Worm (Caenorhabditis elegans) whole organism, young adult: ENCODE measurements around the gene rif-1.1.

Experiments used
- B0336.3 ChIP-seq: fragments of 200-800 bp; sonication (Bioruptor generic); IDR thresholded peaks from 2 replicates; pipeline ENCODE4 v1.3.6; 2022; ENCODE audit warnings: missing genetic modification characterization, missing compliant biosample characterization
- K11D2.4 ChIP-seq: fragments of 200-800 bp; sonication (Bioruptor generic); IDR thresholded peaks from 2 replicates; pipeline ENCODE4 v1.3.6; 2022; ENCODE audit warnings: missing genetic modification reagents, missing genetic modification characterization, missing compliant biosample characterization
- K12H6.12 ChIP-seq: fragments of 200-800 bp; sonication (Bioruptor generic); optimal IDR thresholded peaks from 2 replicates; lab custom pipeline; 2018; ENCODE audit warnings: mild to moderate bottlenecking, missing genetic modification characterization, missing compliant biosample characterization
- ama-1 ChIP-seq, 3 experiments: fragments of 150-350 bp in 1 of 3; sonication (generic microtip) in 2 of 3; optimal IDR thresholded peaks; 2 replicates each; lab custom pipeline; 2014 to 2018; ENCODE audit warnings: missing biosample characterization in 2 of 3, missing genetic modification characterization in 2 of 3, missing genetic modification reagents in 2 of 3
- atf-7 ChIP-seq: sonication (generic microtip); optimal IDR thresholded peaks from 2 replicates; lab custom pipeline; 2017; ENCODE audit warnings: mild to moderate bottlenecking, missing genetic modification characterization, missing compliant biosample characterization
- attf-3 ChIP-seq: fragments of 200-800 bp; sonication (Bioruptor generic); conservative IDR thresholded peaks from 2 replicates; pipeline ENCODE4 v1.3.6; 2022; ENCODE audit warnings: missing genetic modification reagents, missing genetic modification characterization, missing compliant biosample characterization
- attf-6 ChIP-seq: fragments of 200-800 bp; sonication (Bioruptor generic); IDR thresholded peaks from 2 replicates; pipeline ENCODE4 v1.3.6; 2022; ENCODE audit warnings: missing genetic modification reagents, missing genetic modification characterization, missing compliant biosample characterization
- ccch-3 ChIP-seq: fragments of 200-800 bp; sonication (Bioruptor generic); optimal IDR thresholded peaks from 2 replicates; lab custom pipeline; 2018; ENCODE audit warnings: mild to moderate bottlenecking, missing genetic modification characterization, missing compliant biosample characterization
- cebp-1 ChIP-seq, 2 experiments: fragments of 200-800 bp in 1 of 2; sonication (Bioruptor generic) in 1 of 2; sonication (generic microtip) in 1 of 2; IDR thresholded peaks in 1 of 2; optimal IDR thresholded peaks in 1 of 2; 2 replicates each; pipeline versions ENCODE4 v1.3.6 to Lab custom; 2017 to 2022; ENCODE audit warnings: missing compliant biosample characterization in 2 of 2, missing genetic modification characterization in 2 of 2, mild to moderate bottlenecking in 1 of 2, missing genetic modification reagents in 1 of 2, moderate library complexity in 1 of 2
- ceh-27 ChIP-seq: fragments of 200-800 bp; sonication (Bioruptor generic); optimal IDR thresholded peaks from 2 replicates; lab custom pipeline; 2018; ENCODE audit warnings: mild to moderate bottlenecking, missing genetic modification characterization, moderate library complexity, missing compliant biosample characterization
- ceh-40 ChIP-seq: fragments of 200-800 bp; sonication (Bioruptor generic); IDR thresholded peaks from 2 replicates; pipeline ENCODE4 v1.3.6; 2022; ENCODE audit warnings: missing genetic modification characterization, missing compliant biosample characterization
- dpl-1 ChIP-seq: fragments of 150-350 bp; optimal IDR thresholded peaks from 2 replicates; lab custom pipeline; 2014; ENCODE audit warnings: missing biosample characterization, missing genetic modification reagents, missing genetic modification characterization
- egrh-3 ChIP-seq: fragments of 200-800 bp; sonication (Bioruptor generic); IDR thresholded peaks from 2 replicates; pipeline ENCODE4 v1.3.6; 2022; ENCODE audit warnings: missing genetic modification reagents, missing genetic modification characterization, missing compliant biosample characterization
- ets-4 ChIP-seq: fragments of 200-800 bp; sonication (Bioruptor generic); optimal IDR thresholded peaks from 2 replicates; lab custom pipeline; 2018; ENCODE audit warnings: mild to moderate bottlenecking, missing genetic modification characterization, missing compliant biosample characterization
- gei-17 ChIP-seq: fragments of 200-800 bp; sonication (Bioruptor generic); optimal IDR thresholded peaks from 2 replicates; lab custom pipeline; 2018; ENCODE audit warnings: mild to moderate bottlenecking, missing genetic modification characterization, missing compliant biosample characterization
- him-1 ChIP-seq: sonication (generic microtip); optimal IDR thresholded peaks from 2 replicates; lab custom pipeline; 2016; ENCODE audit warnings: missing genotype, missing genetic modification reagents, missing genetic modification characterization, missing compliant biosample characterization
- hlh-12 ChIP-seq: sonication (generic microtip); optimal IDR thresholded peaks from 2 replicates; lab custom pipeline; 2016; ENCODE audit warnings: missing genetic modification characterization, missing compliant biosample characterization
- hmg-1.2 ChIP-seq: fragments of 200-800 bp; sonication (Bioruptor generic); IDR thresholded peaks from 2 replicates; pipeline ENCODE4 v1.3.6; 2022; ENCODE audit warnings: missing genetic modification reagents, missing genetic modification characterization, missing compliant biosample characterization
- hsf-1 ChIP-seq: fragments of 200-800 bp; sonication (Bioruptor generic); IDR thresholded peaks from 2 replicates; pipeline ENCODE4 v1.3.6; 2022; ENCODE audit warnings: missing genetic modification reagents, missing genetic modification characterization, missing compliant biosample characterization
- let-526 ChIP-seq: fragments of 200-800 bp; sonication (Bioruptor generic); IDR thresholded peaks from 2 replicates; pipeline ENCODE4 v1.3.6; 2022; ENCODE audit warnings: missing genetic modification reagents, missing genetic modification characterization, missing compliant biosample characterization
- lsl-1 ChIP-seq: fragments of 200-800 bp; sonication (Bioruptor generic); optimal IDR thresholded peaks from 2 replicates; lab custom pipeline; 2018; ENCODE audit warnings: mild to moderate bottlenecking, missing genetic modification characterization, moderate library complexity, missing compliant biosample characterization
- mel-28 ChIP-seq: sonication (generic microtip); optimal IDR thresholded peaks from 2 replicates; lab custom pipeline; 2016; ENCODE audit warnings: borderline replicate concordance, mild to moderate bottlenecking, missing genetic modification characterization, missing compliant biosample characterization
- mes-4 ChIP-seq: sonication (generic microtip); optimal IDR thresholded peaks from 2 replicates; lab custom pipeline; 2016; ENCODE audit warnings: missing genotype, missing genetic modification characterization, missing compliant biosample characterization
- mxl-1 ChIP-seq: sonication (generic microtip); optimal IDR thresholded peaks from 2 replicates; lab custom pipeline; 2016; ENCODE audit warnings: missing genetic modification characterization, missing compliant biosample characterization
- nfya-1 ChIP-seq: sonication (generic microtip); optimal IDR thresholded peaks from 2 replicates; lab custom pipeline; 2017; ENCODE audit warnings: antibody characterized with exemption, missing compliant biosample characterization, missing genetic modification characterization, borderline replicate concordance; ENCODE audit not compliant: insufficient read depth
- nhr-27 ChIP-seq: fragments of 200-800 bp; sonication (Bioruptor generic); optimal IDR thresholded peaks from 2 replicates; lab custom pipeline; 2018; ENCODE audit warnings: mild to moderate bottlenecking, missing genetic modification characterization, moderate library complexity, missing compliant biosample characterization
- nhr-80 ChIP-seq: sonication (generic microtip); optimal IDR thresholded peaks from 2 replicates; lab custom pipeline; 2016; ENCODE audit warnings: missing genetic modification characterization, missing compliant biosample characterization
- rcor-1 ChIP-seq: fragments of 200-800 bp; sonication (Bioruptor generic); IDR thresholded peaks from 2 replicates; pipeline ENCODE4 v1.3.6; 2022; ENCODE audit warnings: missing genetic modification reagents, missing genetic modification characterization, missing compliant biosample characterization
- rec-8 ChIP-seq, 2 experiments: sonication (generic microtip); optimal IDR thresholded peaks; 2 replicates each; lab custom pipeline; 2016; ENCODE audit warnings: mild to moderate bottlenecking in 2 of 2, missing genetic modification characterization in 2 of 2, missing genetic modification reagents in 2 of 2, missing genotype in 2 of 2, missing biosample characterization in 1 of 2, missing compliant biosample characterization in 1 of 2, moderate library complexity in 1 of 2
- rpc-1 ChIP-seq, 2 experiments: fragments of 150-350 bp in 1 of 2; sonication (generic microtip) in 1 of 2; optimal IDR thresholded peaks; 2 replicates each; lab custom pipeline; 2014 to 2018; ENCODE audit warnings: missing biosample characterization in 1 of 2, missing genetic modification characterization in 1 of 2, missing genetic modification reagents in 1 of 2, missing genotype in 1 of 2
- snpc-1.3 ChIP-seq: sonication (generic microtip); optimal IDR thresholded peaks from 2 replicates; lab custom pipeline; 2017; ENCODE audit warnings: missing genetic modification characterization, mild to moderate bottlenecking, missing compliant biosample characterization, antibody characterized with exemption, moderate library complexity, missing genotype, missing genetic modification reagents; ENCODE audit not compliant: insufficient read depth
- sptf-2 ChIP-seq: fragments of 200-800 bp; sonication (Bioruptor generic); optimal IDR thresholded peaks from 2 replicates; lab custom pipeline; 2018; ENCODE audit warnings: mild to moderate bottlenecking, missing genetic modification characterization, missing compliant biosample characterization
- tlf-1 ChIP-seq: fragments of 200-800 bp; sonication (Bioruptor generic); optimal IDR thresholded peaks from 2 replicates; lab custom pipeline; 2018; ENCODE audit warnings: mild to moderate bottlenecking, missing genetic modification characterization, missing compliant biosample characterization
- unc-130 ChIP-seq: sonication (generic microtip); optimal IDR thresholded peaks from 2 replicates; lab custom pipeline; 2016; ENCODE audit warnings: missing genetic modification reagents, missing genetic modification characterization, missing compliant biosample characterization
- ztf-25 ChIP-seq: fragments of 200-800 bp; sonication (Bioruptor generic); IDR thresholded peaks from 2 replicates; pipeline ENCODE4 v1.3.6; 2022; ENCODE audit warnings: missing genetic modification reagents, missing genetic modification characterization, missing compliant biosample characterization

Gene rif-1.1

DNA sequence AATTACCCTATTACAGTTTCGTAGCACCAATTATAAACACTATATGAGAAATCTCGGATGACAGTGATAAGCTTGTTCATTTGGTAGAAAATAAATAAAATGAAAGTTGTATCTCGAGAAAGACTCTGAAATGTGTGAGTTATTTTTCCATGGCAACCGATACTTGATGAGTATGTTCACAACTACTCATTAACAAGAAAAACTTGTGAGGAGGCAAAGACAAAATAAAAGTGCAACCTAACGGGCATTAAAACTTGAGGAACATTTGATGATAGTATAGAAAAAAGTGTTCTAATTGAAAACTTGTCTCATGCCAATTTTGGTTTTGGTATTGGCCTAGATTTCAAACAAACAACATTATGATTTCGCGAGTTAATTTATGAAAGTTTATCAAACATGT is 24.5 kb downstream of the rif-1.1 start, which contains the start of gene gcy-27:
gcy-27 (minus strand) TSS at position 101 of the 400 bp plus-strand sequence.
- no peak for TF ChIP-seq hlh-12
- TF ChIP-seq him-1 (tag; lab: Kevin White, UChicago): no peak
- TF ChIP-seq ceh-40: no peak
- TF ChIP-seq K11D2.4 (GFP tag; lab: Robert Waterston, UW): no peak
- TF ChIP-seq K12H6.12 (tag; lab: Kevin White, UChicago): no peak
- no peak for TF ChIP-seq tlf-1 (GFP tag; lab: Kevin White, UChicago)
- TF ChIP-seq attf-6: no peak
- TF ChIP-seq rec-8 (tag; optimal IDR thresholded peaks at IDR 0.05; lab: Kevin White, UChicago): no peak
- TF ChIP-seq ets-4 (GFP tag; lab: Kevin White, UChicago): no peak

DNA sequence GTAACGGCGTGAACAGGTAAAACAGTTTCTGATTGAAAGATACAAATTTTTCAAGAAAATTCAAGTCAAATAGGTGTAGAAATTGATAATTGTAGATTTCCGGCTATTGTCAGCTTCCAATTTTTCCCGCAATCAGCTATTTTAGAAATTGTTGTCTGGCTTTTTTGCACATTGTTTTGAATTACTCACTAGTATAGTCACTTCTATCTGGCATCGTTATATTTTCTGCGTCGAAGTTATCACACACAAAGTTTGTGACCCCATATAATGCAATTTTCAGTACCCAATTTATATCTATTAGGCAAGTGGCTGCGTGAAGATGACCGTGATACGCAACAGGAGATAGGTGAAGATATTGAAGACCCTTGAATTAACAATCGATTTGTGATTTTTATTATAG is 25.8 kb downstream of the rif-1.1 start:
- TF ChIP-seq mes-4 (tag; lab: Kevin White, UChicago): no peak
- no peak for TF ChIP-seq cebp-1 (GFP tag; IDR thresholded peaks at IDR 0.05; lab: Robert Waterston, UW)
- TF ChIP-seq cebp-1 (tag; optimal IDR thresholded peaks at IDR 0.05; lab: Kevin White, UChicago): no peak
- no peak for TF ChIP-seq dpl-1 (GFP tag; lab: Kevin White, UChicago)
- TF ChIP-seq rcor-1 (GFP tag; lab: Robert Waterston, UW): no peak
- TF ChIP-seq mxl-1 (tag; lab: Kevin White, UChicago): no peak
- TF ChIP-seq ccch-3 (GFP tag; lab: Kevin White, UChicago): no peak
- TF ChIP-seq nfya-1 (tag; lab: Kevin White, UChicago): no peak
- TF ChIP-seq gei-17 (GFP tag; lab: Kevin White, UChicago): no peak
- TF ChIP-seq nhr-27 (tag; lab: Kevin White, UChicago): no peak
- TF ChIP-seq sptf-2 (GFP tag; lab: Kevin White, UChicago): no peak
- no peak for TF ChIP-seq hmg-1.2 (GFP tag; lab: Robert Waterston, UW)
- TF ChIP-seq ama-1 (optimal IDR thresholded peaks at IDR 0.05; lab: Kevin White, UChicago): no peak
- TF ChIP-seq ama-1 (GFP tag; optimal IDR thresholded peaks at IDR 0.05; lab: Kevin White, UChicago): no peak
- TF ChIP-seq mel-28: no peak

DNA sequence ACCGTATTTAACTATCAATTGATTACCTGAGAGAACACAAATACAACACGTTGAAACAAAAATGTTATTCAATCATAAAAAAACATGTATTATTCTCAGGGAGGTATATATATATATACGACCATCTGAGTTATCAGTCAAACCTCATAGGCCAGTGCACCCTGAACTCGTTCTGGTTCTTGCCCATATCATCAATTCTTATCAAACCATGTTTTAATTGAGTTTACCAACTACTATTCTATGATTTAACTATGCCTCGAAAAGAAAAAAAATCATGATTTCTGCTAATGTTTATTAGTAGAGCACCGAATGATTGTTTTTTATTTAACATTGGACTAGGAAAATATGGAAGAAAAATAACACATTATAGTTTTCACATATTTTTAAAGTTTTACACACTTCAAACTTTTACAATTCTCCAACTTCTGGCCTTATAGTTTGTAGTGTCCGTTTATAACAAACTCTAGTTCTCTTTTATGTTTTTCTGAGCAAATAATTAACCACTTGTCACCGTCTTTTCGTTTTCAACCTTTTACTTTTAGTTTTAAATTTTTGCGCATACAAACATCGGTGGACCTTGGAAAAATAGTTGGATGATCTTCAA is 28.7 kb downstream of the rif-1.1 start:
- peak; percentile 56 for TF ChIP-seq nhr-80
- TF ChIP-seq ceh-27 (GFP tag; lab: Kevin White, UChicago): no peak

ce11 chrIV:17431287-17431686 is 29.8 kb downstream of the rif-1.1 start, which contains the start of gene lact-6:
lact-6 (minus strand) TSS chrIV:17431387.
- TF ChIP-seq unc-130: no peak
- no peak for TF ChIP-seq lsl-1
- no peak for TF ChIP-seq snpc-1.3 (tag; lab: Kevin White, UChicago)
- no peak for TF ChIP-seq let-526 (GFP tag; lab: Robert Waterston, UW)
- no peak for TF ChIP-seq egrh-3
- TF ChIP-seq ceh-40: no peak
- no peak for TF ChIP-seq rpc-1 (optimal IDR thresholded peaks at IDR 0.05; lab: Kevin White, UChicago)
- no peak for TF ChIP-seq rpc-1 (tag; optimal IDR thresholded peaks at IDR 0.05; lab: Kevin White, UChicago)
- TF ChIP-seq attf-3 (GFP tag; lab: Robert Waterston, UW): no peak
- TF ChIP-seq atf-7: no peak
- no peak for TF ChIP-seq B0336.3
- no peak for TF ChIP-seq ztf-25 (GFP tag; lab: Robert Waterston, UW)
- no peak for TF ChIP-seq hsf-1
- TF ChIP-seq, all 124 proteins: peak for 0
